Fruit fly (Drosophila melanogaster) whole organism, embryonic: ENCODE data around the gene Vha100-2.
A peak's percentile ranks its signal among the peaks of the same experiment; 100 is the strongest.

Experiments used
- Adf1 ChIP-seq: fragments of 200-800 bp; sonication (Bioruptor generic); IDR thresholded peaks from 2 replicates; pipeline ENCODE4 v1.3.6; 2022; ENCODE audit warnings: missing biosample characterization, missing genetic modification characterization
- Bgb ChIP-seq: fragments of 200-800 bp; sonication (Bioruptor generic); IDR thresholded peaks from 2 replicates; pipeline ENCODE4 v1.3.6; 2022; ENCODE audit warnings: missing biosample characterization, missing genetic modification characterization; ENCODE audit not compliant: partially characterized antibody
- CG10543 ChIP-seq: fragments of 200-800 bp; sonication (Bioruptor generic); optimal IDR thresholded peaks from 3 replicates; lab custom pipeline; 2017; ENCODE audit warnings: missing biosample characterization, mild to moderate bottlenecking, missing genetic modification characterization, moderate library complexity
- CG11456 ChIP-seq: fragments of 200-800 bp; sonication (Bioruptor generic); IDR thresholded peaks from 3 replicates; pipeline ENCODE4 v1.3.6; 2022; ENCODE audit warnings: missing biosample characterization, missing genetic modification characterization
- CG12659 ChIP-seq: fragments of 200-800 bp; sonication (Bioruptor generic); optimal IDR thresholded peaks from 3 replicates; lab custom pipeline; 2017; ENCODE audit warnings: mild to moderate bottlenecking, missing biosample characterization, missing genetic modification reagents, missing genetic modification characterization
- CG15011 ChIP-seq: fragments of 200-800 bp; sonication (Bioruptor generic); optimal IDR thresholded peaks from 3 replicates; lab custom pipeline; 2018; ENCODE audit warnings: missing biosample characterization, mild to moderate bottlenecking, missing genetic modification characterization
- CG31388 ChIP-seq: fragments of 200-800 bp; sonication (Bioruptor generic); optimal IDR thresholded peaks from 2 replicates; lab custom pipeline; 2016; ENCODE audit warnings: missing biosample characterization, missing genetic modification characterization
- CG3281 ChIP-seq: fragments of 200-800 bp; sonication (Bioruptor generic); optimal IDR thresholded peaks from 3 replicates; lab custom pipeline; 2017; ENCODE audit warnings: missing biosample characterization, mild to moderate bottlenecking, missing genetic modification characterization
- CG3407 ChIP-seq: fragments of 200-800 bp; sonication (Bioruptor generic); optimal IDR thresholded peaks from 2 replicates; lab custom pipeline; 2018; ENCODE audit warnings: missing biosample characterization, mild to moderate bottlenecking, missing genetic modification characterization
- CG42726 ChIP-seq: fragments of 200-800 bp; sonication (Bioruptor generic); IDR thresholded peaks from 2 replicates; pipeline ENCODE4 v1.3.6; 2022; ENCODE audit warnings: missing biosample characterization, missing genetic modification characterization; ENCODE audit not compliant: partially characterized antibody
- CG4360 ChIP-seq: fragments of 200-800 bp; sonication (Bioruptor generic); IDR thresholded peaks from 2 replicates; pipeline ENCODE4 v1.3.6; 2022; ENCODE audit warnings: missing biosample characterization, missing genetic modification characterization
- CG7839 ChIP-seq: fragments of 200-800 bp; sonication (Bioruptor generic); optimal IDR thresholded peaks from 3 replicates; lab custom pipeline; 2018; ENCODE audit warnings: missing biosample characterization, mild to moderate bottlenecking, missing genetic modification characterization, moderate library complexity
- Dek ChIP-seq: fragments of 200-800 bp; sonication (Bioruptor generic); optimal IDR thresholded peaks from 3 replicates; lab custom pipeline; 2019; ENCODE audit warnings: missing biosample characterization, mild to moderate bottlenecking, missing genetic modification characterization, moderate library complexity
- Dip3 ChIP-seq: fragments of 200-800 bp; sonication (Bioruptor generic); optimal IDR thresholded peaks from 3 replicates; lab custom pipeline; 2016; ENCODE audit warnings: missing biosample characterization, missing genetic modification characterization
- Drgx ChIP-seq: fragments of 200-800 bp; sonication (Bioruptor generic); IDR thresholded peaks from 2 replicates; pipeline ENCODE4 v1.3.6; 2022; ENCODE audit warnings: missing biosample characterization, missing genetic modification characterization
- E2f2 ChIP-seq: fragments of 200-800 bp; sonication (Bioruptor generic); IDR thresholded peaks from 2 replicates; pipeline ENCODE4 v1.3.6; 2022; ENCODE audit warnings: missing biosample characterization, missing genetic modification characterization
- Ets65A ChIP-seq: fragments of 200-800 bp; sonication (Bioruptor generic); peaks from one replicate; lab custom pipeline; 2016; ENCODE audit warnings: missing biosample characterization, missing genetic modification characterization
- Hmx ChIP-seq: fragments of 200-800 bp; sonication (Bioruptor generic); optimal IDR thresholded peaks from 2 replicates; lab custom pipeline; 2016; ENCODE audit warnings: missing biosample characterization, missing genetic modification characterization
- Hr39 ChIP-seq: fragments of >200 bp; optimal IDR thresholded peaks from 2 replicates; lab custom pipeline; 2017
- Med ChIP-seq: fragments of 200-800 bp; sonication (Bioruptor generic); peaks from one replicate; lab custom pipeline; 2016; ENCODE audit warnings: missing biosample characterization, missing genetic modification characterization, mild to moderate bottlenecking, inconsistent platforms, moderate library complexity
- NfI ChIP-seq: fragments of 200-800 bp; sonication (Bioruptor generic); optimal IDR thresholded peaks from 3 replicates; lab custom pipeline; 2018; ENCODE audit warnings: missing biosample characterization, mild to moderate bottlenecking, missing genetic modification characterization, moderate library complexity
- Scr ChIP-seq: fragments of 200-800 bp; sonication (Bioruptor generic); IDR thresholded peaks from 2 replicates; pipeline ENCODE4 v1.3.6; 2022; ENCODE audit warnings: missing biosample characterization, missing genetic modification characterization; ENCODE audit not compliant: partially characterized antibody
- Trl ChIP-seq, 3 experiments: fragments of >200 bp in 2 of 3; fragments of 200-800 bp in 1 of 3; sonication (Bioruptor generic) in 1 of 3; optimal IDR thresholded peaks; 2 replicates in 1 of 3; 3 replicates in 2 of 3; lab custom pipeline; 2016 to 2017; ENCODE audit warnings: missing biosample characterization in 1 of 3, missing genetic modification characterization in 1 of 3
- az2 ChIP-seq: fragments of 200-800 bp; sonication (Bioruptor generic); optimal IDR thresholded peaks from 3 replicates; lab custom pipeline; 2016; ENCODE audit warnings: missing biosample characterization, missing genetic modification characterization
- br ChIP-seq: fragments of >200 bp; optimal IDR thresholded peaks from 2 replicates; lab custom pipeline; 2017
- cad ChIP-seq: fragments of >200 bp; optimal IDR thresholded peaks from 2 replicates; lab custom pipeline; 2017; ENCODE audit warnings: missing biosample characterization, missing genetic modification characterization
- caup ChIP-seq: fragments of 200-800 bp; sonication (Bioruptor generic); optimal IDR thresholded peaks from 3 replicates; lab custom pipeline; 2017; ENCODE audit warnings: missing biosample characterization, mild to moderate bottlenecking, missing genetic modification characterization, moderate library complexity; ENCODE audit not compliant: severe bottlenecking
- chn ChIP-seq: fragments of 200-800 bp; sonication (Bioruptor generic); optimal IDR thresholded peaks from 2 replicates; lab custom pipeline; 2016; ENCODE audit warnings: missing biosample characterization, missing genetic modification characterization
- crc ChIP-seq: fragments of 200-800 bp; sonication (Bioruptor generic); optimal IDR thresholded peaks from 2 replicates; lab custom pipeline; 2016; ENCODE audit warnings: missing biosample characterization, missing genetic modification characterization
- cwo ChIP-seq: fragments of 200-800 bp; sonication (Bioruptor generic); optimal IDR thresholded peaks from 3 replicates; lab custom pipeline; 2017; ENCODE audit warnings: missing biosample characterization, missing genetic modification characterization, mild to moderate bottlenecking, moderate library complexity, missing genetic modification reagents
- dmrt99B ChIP-seq: fragments of 200-800 bp; sonication (Bioruptor generic); optimal IDR thresholded peaks from 2 replicates; lab custom pipeline; 2018; ENCODE audit warnings: missing biosample characterization, mild to moderate bottlenecking, missing genetic modification characterization, moderate library complexity
- exex ChIP-seq: fragments of 200-800 bp; sonication (Bioruptor generic); optimal IDR thresholded peaks from 4 replicates; lab custom pipeline; 2018; ENCODE audit warnings: missing biosample characterization, mild to moderate bottlenecking, missing genetic modification characterization, moderate library complexity
- fd64A ChIP-seq: fragments of 200-800 bp; sonication (Bioruptor generic); optimal IDR thresholded peaks from 3 replicates; lab custom pipeline; 2018; ENCODE audit warnings: missing biosample characterization, mild to moderate bottlenecking, missing genetic modification characterization
- ftz-f1 ChIP-seq: fragments of 200-800 bp; sonication (Bioruptor generic); optimal IDR thresholded peaks from 2 replicates; lab custom pipeline; 2016; ENCODE audit warnings: missing biosample characterization, missing genetic modification characterization
- gem ChIP-seq: fragments of 200-800 bp; sonication (Bioruptor generic); optimal IDR thresholded peaks from 2 replicates; lab custom pipeline; 2019; ENCODE audit warnings: missing biosample characterization, mild to moderate bottlenecking, missing genetic modification characterization, moderate library complexity
- gfzf ChIP-seq: fragments of 200-800 bp; sonication (Bioruptor generic); optimal IDR thresholded peaks from 2 replicates; lab custom pipeline; 2016; ENCODE audit warnings: missing biosample characterization, mild to moderate bottlenecking, missing genetic modification characterization, moderate library complexity
- gsb ChIP-seq: fragments of 200-800 bp; sonication (Bioruptor generic); IDR thresholded peaks from 2 replicates; pipeline ENCODE4 v1.3.6; 2022; ENCODE audit warnings: missing biosample characterization, missing genetic modification characterization
- hth ChIP-seq: fragments of >200 bp; optimal IDR thresholded peaks from 2 replicates; lab custom pipeline; 2017; ENCODE audit warnings: inconsistent platforms
- kah ChIP-seq: fragments of 200-800 bp; sonication (Bioruptor generic); optimal IDR thresholded peaks from 2 replicates; lab custom pipeline; 2018; ENCODE audit warnings: missing biosample characterization, mild to moderate bottlenecking, missing genetic modification characterization
- maf-S ChIP-seq: fragments of 200-800 bp; sonication (Bioruptor generic); optimal IDR thresholded peaks from 2 replicates; lab custom pipeline; 2016; ENCODE audit warnings: missing biosample characterization, missing genetic modification characterization
- onecut ChIP-seq: fragments of 200-800 bp; sonication (Bioruptor generic); IDR thresholded peaks from 2 replicates; pipeline ENCODE4 v1.3.6; 2022; ENCODE audit warnings: missing biosample characterization, missing genetic modification characterization
- pum ChIP-seq: fragments of 200-800 bp; sonication (Bioruptor generic); optimal IDR thresholded peaks from 2 replicates; lab custom pipeline; 2016; ENCODE audit warnings: missing biosample characterization, missing genetic modification characterization
- rib ChIP-seq: fragments of 200-800 bp; sonication (Bioruptor generic); IDR thresholded peaks from 2 replicates; pipeline ENCODE4 v1.3.6; 2022; ENCODE audit warnings: missing biosample characterization, missing genetic modification characterization
- sug ChIP-seq: fragments of 200-800 bp; optimal IDR thresholded peaks from 2 replicates; lab custom pipeline; 2019; ENCODE audit warnings: missing biosample characterization, mild to moderate bottlenecking, missing genetic modification characterization, moderate library complexity
- tgo ChIP-seq: fragments of 200-800 bp; sonication (Bioruptor generic); IDR thresholded peaks from 3 replicates; pipeline ENCODE4 v1.3.6; 2022; ENCODE audit warnings: missing biosample characterization, missing genetic modification characterization
- unpg ChIP-seq: fragments of 200-800 bp; sonication (Bioruptor generic); optimal IDR thresholded peaks from 3 replicates; lab custom pipeline; 2018; ENCODE audit warnings: missing biosample characterization, mild to moderate bottlenecking, missing genetic modification characterization, moderate library complexity

Gene Vha100-2

DNA sequence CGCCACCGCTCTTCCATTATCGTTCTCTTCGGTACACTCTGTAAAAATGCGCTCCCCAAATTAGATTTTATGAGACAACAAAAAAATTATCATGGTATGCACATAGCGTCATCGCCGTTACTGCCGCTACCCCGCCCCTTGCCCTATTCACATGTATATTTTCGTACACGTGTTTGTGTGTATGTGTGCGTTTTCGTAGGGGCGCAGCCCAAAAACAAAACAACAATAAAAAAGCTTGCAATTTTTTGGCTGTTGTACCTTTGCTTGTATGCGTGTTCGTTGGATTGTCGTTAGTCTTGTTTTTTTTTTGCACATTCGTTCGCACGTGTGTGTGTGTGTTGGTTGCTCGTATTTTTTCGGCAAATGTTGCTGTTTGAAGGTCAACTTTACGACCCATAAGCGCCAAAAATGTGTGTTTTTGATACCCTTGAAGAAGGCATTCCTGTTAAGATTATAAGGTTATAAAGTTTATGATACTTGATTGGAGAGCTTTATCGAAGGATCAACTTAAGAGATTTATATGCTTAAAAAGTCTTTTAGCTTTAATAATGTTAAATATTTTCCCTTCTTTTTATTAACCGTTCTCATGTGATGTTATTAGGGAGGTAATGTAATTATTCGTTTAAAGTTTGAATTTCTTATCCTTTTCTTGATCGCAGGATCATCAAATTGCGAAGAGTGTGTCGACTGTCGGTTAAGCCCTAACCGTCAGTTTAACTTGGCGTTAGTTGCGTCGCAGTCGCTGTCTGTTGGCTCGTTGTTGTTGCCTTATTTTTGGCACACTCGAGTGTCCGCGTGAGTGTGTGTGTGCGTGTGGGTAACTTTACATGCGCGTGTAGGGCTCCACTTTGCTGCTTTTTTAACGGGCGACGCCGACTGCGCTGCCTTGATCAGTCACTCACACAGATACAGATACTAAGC lies 49.4 kb upstream of the Vha100-2 start (continued):
- TF ChIP-seq crc (GFP tag; lab: Kevin White, UChicago): no peak
- no peak for TF ChIP-seq Bgb (GFP tag; lab: Robert Waterston, UW)
- peak; percentile 89 for TF ChIP-seq Dip3
- no peak for TF ChIP-seq br (lab: Kevin White, UChicago)
- peak; percentile 7 for TF ChIP-seq CG12659 (GFP tag; lab: Kevin White, UChicago)
- no peak for TF ChIP-seq cad (GFP tag; lab: Kevin White, UChicago)
- TF ChIP-seq caup (GFP tag; lab: Kevin White, UChicago): no peak
- TF ChIP-seq CG4360: no peak

dm6 chr3R:18447146-18447773 lies 48.3 kb upstream of the Vha100-2 start:
- no peak for TF ChIP-seq gem (tag; lab: Kevin White, UChicago)
- TF ChIP-seq Ets65A (GFP tag; lab: Kevin White, UChicago): peak; percentile 10
- TF ChIP-seq unpg: no peak
- TF ChIP-seq cwo (GFP tag; lab: Kevin White, UChicago): peak; percentile 65
- peak; percentile 97 for TF ChIP-seq Adf1
- TF ChIP-seq CG42726: 0 out of 2 replicates have a peak, but pooled peaks have one; percentile 6
- TF ChIP-seq E2f2 (GFP tag; lab: Robert Waterston, UW): no peak
- TF ChIP-seq ftz-f1 (GFP tag; lab: Kevin White, UChicago): peak; percentile 25
- peak; percentile 34 for TF ChIP-seq Med (GFP tag; lab: Kevin White, UChicago)
- peak; percentile 18 for TF ChIP-seq exex
- peak in 1 of 2 experiments; percentile 72 for TF ChIP-seq Trl (optimal IDR thresholded peaks at IDR 0.05; lab: Kevin White, UChicago)
- TF ChIP-seq Trl (GFP tag; optimal IDR thresholded peaks at IDR 0.05; lab: Kevin White, UChicago): no peak
- TF ChIP-seq CG3407 (GFP tag; lab: Kevin White, UChicago): no peak
- peak; percentile 56; the same call in 1 of the 2 replicates for TF ChIP-seq Drgx
- TF ChIP-seq Scr (GFP tag; lab: Robert Waterston, UW): 0 out of 2 replicates have a peak, but pooled peaks have one; percentile 7
- no peak for TF ChIP-seq fd64A
- TF ChIP-seq rib: peak; percentile 80

DNA sequence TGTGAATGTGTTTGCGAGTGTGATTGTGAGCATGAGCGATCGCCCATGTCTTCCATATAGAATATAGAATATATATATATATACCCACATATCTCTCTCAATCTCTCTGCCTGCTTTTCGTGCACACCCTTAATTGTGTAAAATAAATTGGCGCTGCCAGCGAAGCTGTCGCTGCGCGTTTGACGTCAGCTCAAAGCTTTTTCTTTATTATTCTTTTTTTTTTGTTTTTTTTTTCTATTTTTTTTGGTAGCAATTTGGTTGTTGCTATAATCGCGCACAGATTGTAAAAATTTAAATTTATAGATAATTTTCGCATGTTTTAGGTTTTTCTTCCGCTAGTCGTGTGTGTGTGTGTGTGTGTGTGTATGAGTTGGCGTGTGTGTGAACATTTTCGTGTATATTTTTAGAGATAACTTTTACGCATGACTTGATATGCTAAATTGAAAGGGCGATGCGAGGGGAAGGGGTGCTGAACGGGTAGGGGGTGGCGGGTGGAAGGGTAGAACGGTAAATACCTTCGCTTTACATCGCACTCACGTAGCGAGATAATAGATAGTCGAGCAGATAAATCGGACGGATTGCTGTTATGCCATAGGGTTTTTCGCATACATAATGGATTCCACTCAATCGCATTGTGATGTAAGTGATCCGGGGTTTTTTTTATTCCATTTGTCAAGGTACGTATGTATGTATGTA lies 46.3 kb upstream of the Vha100-2 start:
- no peak for TF ChIP-seq CG7839 (tag; lab: Kevin White, UChicago)
- no peak for TF ChIP-seq tgo (GFP tag; lab: Robert Waterston, UW)
- TF ChIP-seq dmrt99B (tag; lab: Kevin White, UChicago): no peak
- no peak for TF ChIP-seq onecut
- TF ChIP-seq az2 (GFP tag; lab: Kevin White, UChicago): no peak
- TF ChIP-seq CG11456: no peak
- no peak for TF ChIP-seq Hmx (GFP tag; lab: Kevin White, UChicago)
- no peak for TF ChIP-seq gfzf (GFP tag; lab: Kevin White, UChicago)
- no peak for TF ChIP-seq chn (GFP tag; lab: Kevin White, UChicago)
- no peak for TF ChIP-seq Hr39 (lab: Kevin White, UChicago)
- TF ChIP-seq pum (GFP tag; lab: Kevin White, UChicago): no peak
- TF ChIP-seq CG31388: no peak
- no peak for TF ChIP-seq maf-S (GFP tag; lab: Kevin White, UChicago)
- TF ChIP-seq NfI (GFP tag; lab: Kevin White, UChicago): no peak
- no peak for TF ChIP-seq hth (lab: Kevin White, UChicago)
- no peak for TF ChIP-seq Dek
- TF ChIP-seq CG10543 (GFP tag; lab: Kevin White, UChicago): peak; percentile 60
- no peak for TF ChIP-seq gsb
- TF ChIP-seq kah (GFP tag; lab: Kevin White, UChicago): no peak
- TF ChIP-seq CG15011 (GFP tag; lab: Kevin White, UChicago): no peak
- peak; percentile 55 for TF ChIP-seq sug (tag; lab: Kevin White, UChicago)
- peak; percentile 10 for TF ChIP-seq CG3281
